Worm (Caenorhabditis elegans) whole organism, L2 larva: ENCODE data around the gene M04C3.5.
"Not testable (repeated sequence)": the region's sequence is repeated elsewhere in the genome, so short reads cannot be mapped to it uniquely, and the experiment has no call there.

Experiments used
- ZK546.5 ChIP-seq: sonication (generic microtip); optimal IDR thresholded peaks from 2 replicates; lab custom pipeline; 2017; ENCODE audit warnings: missing biosample characterization, missing genetic modification characterization
- egl-27 ChIP-seq: sonication (generic microtip); optimal IDR thresholded peaks from 3 replicates; lab custom pipeline; 2017; ENCODE audit warnings: missing biosample characterization, missing genetic modification reagents, missing genetic modification characterization
- lin-13 ChIP-seq: fragments of 150-350 bp; optimal IDR thresholded peaks from 2 replicates; lab custom pipeline; 2014; ENCODE audit warnings: missing biosample characterization, missing genetic modification reagents, missing genetic modification characterization
- ztf-4 ChIP-seq: fragments of 150-350 bp; optimal IDR thresholded peaks from 2 replicates; lab custom pipeline; 2014; ENCODE audit warnings: missing biosample characterization, missing genetic modification characterization

- TF ChIP-seq egl-27 (tag; lab: Kevin White, UChicago); lin-13; ztf-4 (tag; lab: Kevin White, UChicago); ZK546.5 (tag; lab: Kevin White, UChicago): not testable (repeated sequence)
These were observed 10.0 kb downstream of the M04C3.5 start for ce11 chrV:19459501-19459900.
